Worm (Caenorhabditis elegans) whole organism, late embryonic: Measurements from ENCODE around the gene dnj-11.

Source experiments
- F13H6.1 ChIP-seq: sonication (generic microtip); optimal IDR thresholded peaks from 2 replicates; lab custom pipeline; 2016; ENCODE audit warnings: missing genetic modification characterization, missing compliant biosample characterization
- Y22D7AL.16 ChIP-seq: sonication (generic microtip); optimal IDR thresholded peaks from 2 replicates; lab custom pipeline; 2016; ENCODE audit warnings: missing genetic modification characterization, missing compliant biosample characterization
- ahr-1 ChIP-seq: sonication (generic microtip); optimal IDR thresholded peaks from 2 replicates; lab custom pipeline; 2016; ENCODE audit warnings: missing genetic modification characterization, missing compliant biosample characterization
- ama-1 ChIP-seq: fragments of 150-350 bp; optimal IDR thresholded peaks from 2 replicates; lab custom pipeline; 2014
- ceh-14 ChIP-seq: sonication (generic microtip); optimal IDR thresholded peaks from 2 replicates; lab custom pipeline; 2016; ENCODE audit warnings: missing genotype, missing genetic modification characterization, missing compliant biosample characterization
- ceh-18 ChIP-seq: sonication (generic microtip); optimal IDR thresholded peaks from 2 replicates; lab custom pipeline; 2016; ENCODE audit warnings: missing genetic modification characterization, missing compliant biosample characterization
- ceh-2 ChIP-seq: sonication (generic microtip); optimal IDR thresholded peaks from 2 replicates; lab custom pipeline; 2016; ENCODE audit warnings: missing genotype, missing genetic modification characterization, missing compliant biosample characterization
- ceh-22 ChIP-seq: sonication (generic microtip); optimal IDR thresholded peaks from 2 replicates; lab custom pipeline; 2017; ENCODE audit warnings: missing biosample characterization, missing genetic modification characterization
- ceh-24 ChIP-seq: sonication (generic microtip); optimal IDR thresholded peaks from 2 replicates; lab custom pipeline; 2016; ENCODE audit warnings: mild to moderate bottlenecking, missing genetic modification characterization, missing compliant biosample characterization
- ceh-30 ChIP-seq: fragments of 150-350 bp; optimal IDR thresholded peaks from 2 replicates; lab custom pipeline; 2014; ENCODE audit warnings: missing biosample characterization, missing genetic modification characterization
- ceh-31 ChIP-seq: sonication (generic microtip); optimal IDR thresholded peaks from 2 replicates; lab custom pipeline; 2016; ENCODE audit warnings: missing genetic modification characterization, missing compliant biosample characterization
- ceh-48 ChIP-seq: sonication (generic microtip); optimal IDR thresholded peaks from 2 replicates; lab custom pipeline; 2016; ENCODE audit warnings: missing genetic modification characterization, inconsistent platforms, missing compliant biosample characterization
- ceh-6 ChIP-seq: fragments of 200-800 bp; sonication (Bioruptor generic); optimal IDR thresholded peaks from 2 replicates; lab custom pipeline; 2018; ENCODE audit warnings: mild to moderate bottlenecking, missing genetic modification characterization, missing compliant biosample characterization
- ets-4 ChIP-seq: sonication (generic microtip); optimal IDR thresholded peaks from 2 replicates; lab custom pipeline; 2016; ENCODE audit warnings: missing genetic modification characterization, missing compliant biosample characterization
- eyg-1 ChIP-seq: sonication (generic microtip); optimal IDR thresholded peaks from 2 replicates; lab custom pipeline; 2016; ENCODE audit warnings: missing genotype, missing genetic modification characterization, missing compliant biosample characterization
- fkh-10 ChIP-seq: fragments of 150-350 bp; optimal IDR thresholded peaks from 2 replicates; lab custom pipeline; 2014; ENCODE audit warnings: missing biosample characterization, missing genetic modification reagents, missing genetic modification characterization
- fkh-6 ChIP-seq: sonication (generic microtip); optimal IDR thresholded peaks from 2 replicates; lab custom pipeline; 2016; ENCODE audit warnings: missing genetic modification characterization, missing compliant biosample characterization
- hlh-13 ChIP-seq: fragments of 200-800 bp; sonication (Bioruptor generic); optimal IDR thresholded peaks from 2 replicates; lab custom pipeline; 2018; ENCODE audit warnings: mild to moderate bottlenecking, missing genetic modification characterization, missing compliant biosample characterization
- hlh-6 ChIP-seq: sonication (generic microtip); optimal IDR thresholded peaks from 2 replicates; lab custom pipeline; 2016; ENCODE audit warnings: missing genotype, missing genetic modification characterization, missing compliant biosample characterization
- lim-6 ChIP-seq: sonication (generic microtip); optimal IDR thresholded peaks from 2 replicates; lab custom pipeline; 2016; ENCODE audit warnings: missing genetic modification characterization, missing compliant biosample characterization
- mec-3 ChIP-seq: sonication (generic microtip); optimal IDR thresholded peaks from 2 replicates; lab custom pipeline; 2016; ENCODE audit warnings: borderline replicate concordance, missing genetic modification characterization, missing compliant biosample characterization
- nfya-1 ChIP-seq: sonication (generic microtip); optimal IDR thresholded peaks from 2 replicates; lab custom pipeline; 2017; ENCODE audit warnings: missing genetic modification characterization, mild to moderate bottlenecking, missing compliant biosample characterization, antibody characterized with exemption, moderate library complexity
- nhr-11 ChIP-seq: fragments of 150-350 bp; optimal IDR thresholded peaks from 2 replicates; lab custom pipeline; 2014; ENCODE audit warnings: missing biosample characterization, missing genetic modification characterization
- npax-4 ChIP-seq: sonication (generic microtip); optimal IDR thresholded peaks from 2 replicates; lab custom pipeline; 2016; ENCODE audit warnings: missing genetic modification characterization, missing compliant biosample characterization
- pag-3 ChIP-seq: sonication (generic microtip); optimal IDR thresholded peaks from 2 replicates; lab custom pipeline; 2016; ENCODE audit warnings: missing compliant biosample characterization, missing genetic modification characterization, borderline replicate concordance
- pat-9 ChIP-seq: fragments of 200-800 bp; sonication (Bioruptor generic); optimal IDR thresholded peaks from 2 replicates; lab custom pipeline; 2018; ENCODE audit warnings: mild to moderate bottlenecking, missing genetic modification characterization, moderate library complexity, missing compliant biosample characterization
- pha-2 ChIP-seq: sonication (generic microtip); optimal IDR thresholded peaks from 2 replicates; lab custom pipeline; 2017; ENCODE audit warnings: mild to moderate bottlenecking, missing genetic modification characterization, missing compliant biosample characterization
- pqm-1 ChIP-seq: sonication (generic microtip); optimal IDR thresholded peaks from 2 replicates; lab custom pipeline; 2016; ENCODE audit warnings: missing genetic modification characterization, missing compliant biosample characterization
- ref-2 ChIP-seq: sonication (generic microtip); optimal IDR thresholded peaks from 2 replicates; lab custom pipeline; 2016; ENCODE audit warnings: missing genetic modification characterization, missing compliant biosample characterization
- sox-4 ChIP-seq: sonication (generic microtip); optimal IDR thresholded peaks from 2 replicates; lab custom pipeline; 2017; ENCODE audit warnings: mild to moderate bottlenecking, missing genetic modification characterization, inconsistent platforms, missing compliant biosample characterization
- tbx-2 ChIP-seq: sonication (generic microtip); optimal IDR thresholded peaks from 2 replicates; lab custom pipeline; 2016; ENCODE audit warnings: missing genetic modification characterization, missing compliant biosample characterization
- tbx-7 ChIP-seq: sonication (generic microtip); optimal IDR thresholded peaks from 2 replicates; lab custom pipeline; 2016; ENCODE audit warnings: missing genotype, missing genetic modification characterization, missing compliant biosample characterization
- ttx-3 ChIP-seq: sonication (generic microtip); optimal IDR thresholded peaks from 2 replicates; lab custom pipeline; 2016; ENCODE audit warnings: missing genetic modification reagents, missing genetic modification characterization, missing compliant biosample characterization
- unc-42 ChIP-seq: sonication (generic microtip); optimal IDR thresholded peaks from 2 replicates; lab custom pipeline; 2016; ENCODE audit warnings: missing genotype, missing genetic modification characterization, missing compliant biosample characterization
- unc-55 ChIP-seq: sonication (generic microtip); optimal IDR thresholded peaks from 2 replicates; lab custom pipeline; 2017; ENCODE audit warnings: missing biosample characterization, missing genetic modification reagents, missing genetic modification characterization
- unc-86 ChIP-seq: sonication (generic microtip); optimal IDR thresholded peaks from 2 replicates; lab custom pipeline; 2016; ENCODE audit warnings: missing genetic modification characterization, missing compliant biosample characterization
- zip-5 ChIP-seq: sonication (generic microtip); optimal IDR thresholded peaks from 2 replicates; lab custom pipeline; 2016; ENCODE audit warnings: missing genetic modification characterization, missing compliant biosample characterization

Gene dnj-11

ce11 chrIV:6585397-6585921 lies at the start of gene dnj-11, which contains the start of gene F38A5.2 (continued):
- TF ChIP-seq eyg-1 (tag; lab: Kevin White, UChicago) (no peak), ceh-48 (tag; lab: Kevin White, UChicago) (no peak), hlh-13 (GFP tag; lab: Kevin White, UChicago) (no peak)
- TF ChIP-seq, all 69 proteins: peak for 11

ce11 chrIV:6535908-6536307 lies 49.8 kb upstream of the dnj-11 start, which contains the start of gene C01G5.3:
Gene C01G5.3 (plus strand): TSS chrIV:6536208.
- TF ChIP-seq ref-2 (no peak), ama-1 (lab: Kevin White, UChicago) (no peak), F13H6.1 (no peak)

- TF ChIP-seq pag-3 (tag; lab: Kevin White, UChicago) (no peak), ceh-31 (peak; percentile 17), unc-86 (tag; lab: Kevin White, UChicago) (no peak)
These were observed 44.2 kb upstream of the dnj-11 start, which contains the start of gene C01G5.25 for ce11 chrIV:6541435-6541834. Gene C01G5.25 (plus strand): TSS chrIV:6541684.

- no peak for TF ChIP-seq ets-4 (tag; lab: Kevin White, UChicago)
- TF ChIP-seq ceh-2 (tag; lab: Kevin White, UChicago): no peak
- TF ChIP-seq pat-9: no peak
- TF ChIP-seq unc-42 (tag; lab: Kevin White, UChicago): peak; percentile 82
- no peak for TF ChIP-seq ceh-14 (tag; lab: Kevin White, UChicago)
These were observed 42.7 kb upstream of the dnj-11 start for ce11 chrIV:6542962-6543361.

- TF ChIP-seq lim-6 (tag; lab: Kevin White, UChicago): no peak
- no peak for TF ChIP-seq pha-2 (tag; lab: Kevin White, UChicago)
- no peak for TF ChIP-seq ceh-48 (tag; lab: Kevin White, UChicago)
- no peak for TF ChIP-seq Y22D7AL.16 (tag; lab: Kevin White, UChicago)
- peak; percentile 27 for TF ChIP-seq unc-42 (tag; lab: Kevin White, UChicago)
- TF ChIP-seq ceh-24 (tag; lab: Kevin White, UChicago): no peak
- no peak for TF ChIP-seq mec-3 (tag; lab: Kevin White, UChicago)
These were observed 38.3 kb upstream of the dnj-11 start for ce11 chrIV:6547397-6547796.

- TF ChIP-seq Y22D7AL.16 (tag; lab: Kevin White, UChicago) (no peak), lim-6 (tag; lab: Kevin White, UChicago) (no peak), tbx-7 (tag; lab: Kevin White, UChicago) (no peak), mec-3 (tag; lab: Kevin White, UChicago) (no peak), hlh-6 (tag; lab: Kevin White, UChicago) (no peak), ceh-30 (tag; lab: Kevin White, UChicago) (no peak), sox-4 (tag; lab: Kevin White, UChicago) (no peak), ceh-31 (no peak), nhr-11 (tag; lab: Kevin White, UChicago) (no peak), fkh-10 (no peak), nfya-1 (tag; lab: Kevin White, UChicago) (peak; percentile 26), ceh-6 (GFP tag; lab: Kevin White, UChicago) (no peak), tbx-2 (no peak), unc-55 (GFP tag; lab: Kevin White, UChicago) (no peak), ets-4 (tag; lab: Kevin White, UChicago) (peak; percentile 8)
These were observed 37.1 kb upstream of the dnj-11 start, which contains the start of gene fan-1 for ce11 chrIV:6548609-6549008. Gene fan-1 (plus strand): TSS chrIV:6548686.

- no peak for TF ChIP-seq npax-4 (tag; lab: Kevin White, UChicago)
- no peak for TF ChIP-seq eyg-1 (tag; lab: Kevin White, UChicago)
- TF ChIP-seq ceh-18: no peak
- no peak for TF ChIP-seq ceh-2 (tag; lab: Kevin White, UChicago)
- TF ChIP-seq lim-6 (tag; lab: Kevin White, UChicago): no peak
- no peak for TF ChIP-seq ceh-6 (GFP tag; lab: Kevin White, UChicago)
- no peak for TF ChIP-seq ref-2
- TF ChIP-seq ahr-1 (tag; lab: Kevin White, UChicago): no peak
- no peak for TF ChIP-seq pqm-1 (tag; lab: Kevin White, UChicago)
- TF ChIP-seq ttx-3: no peak
- no peak for TF ChIP-seq zip-5
- TF ChIP-seq sox-4 (tag; lab: Kevin White, UChicago): no peak
- TF ChIP-seq unc-42 (tag; lab: Kevin White, UChicago): no peak
- no peak for TF ChIP-seq ceh-22 (tag; lab: Kevin White, UChicago)
- no peak for TF ChIP-seq fkh-6
- TF ChIP-seq fkh-10: no peak
- TF ChIP-seq, all 69 proteins: peak for 0
These were observed 33.6 kb upstream of the dnj-11 start for ce11 chrIV:6552036-6552435.
